Fruit fly (Drosophila melanogaster) whole organism, embryonic: Measurements from ENCODE around the gene CG13862.
A peak's percentile ranks its signal among the peaks of the same experiment; 100 is the strongest.

Experiments
- B-H2 ChIP-seq: fragments of 200-800 bp; sonication (Bioruptor generic); optimal IDR thresholded peaks from 2 replicates; lab custom pipeline; 2018; ENCODE audit warnings: missing biosample characterization, mild to moderate bottlenecking, missing genetic modification characterization
- CG10267 ChIP-seq: fragments of 200-800 bp; sonication (Bioruptor generic); optimal IDR thresholded peaks from 2 replicates; lab custom pipeline; 2018; ENCODE audit warnings: missing biosample characterization, mild to moderate bottlenecking, missing genetic modification characterization, moderate library complexity
- CG10565 ChIP-seq: fragments of 200-800 bp; sonication (Bioruptor generic); optimal IDR thresholded peaks from 3 replicates; lab custom pipeline; 2016; ENCODE audit warnings: missing biosample characterization, mild to moderate bottlenecking, missing genetic modification characterization
- CG13894 ChIP-seq: fragments of 200-800 bp; sonication (Bioruptor generic); optimal IDR thresholded peaks from 3 replicates; lab custom pipeline; 2018; ENCODE audit warnings: missing biosample characterization, mild to moderate bottlenecking, missing genetic modification characterization, moderate library complexity
- CG14050 ChIP-seq: fragments of 200-800 bp; sonication (Bioruptor generic); IDR thresholded peaks from 3 replicates; pipeline ENCODE4 v1.3.6; 2022; ENCODE audit warnings: missing biosample characterization, missing genetic modification characterization
- CG14710 ChIP-seq: fragments of 200-800 bp; sonication (Bioruptor generic); optimal IDR thresholded peaks from 3 replicates; lab custom pipeline; 2019; ENCODE audit warnings: missing biosample characterization, mild to moderate bottlenecking, missing genetic modification characterization, moderate library complexity
- CG14965 ChIP-seq: fragments of 200-800 bp; sonication (Bioruptor generic); optimal IDR thresholded peaks from 2 replicates; lab custom pipeline; 2016; ENCODE audit warnings: missing biosample characterization, missing genetic modification characterization, borderline replicate concordance
- CG15073 ChIP-seq: fragments of 200-800 bp; sonication (Bioruptor generic); optimal IDR thresholded peaks from 2 replicates; lab custom pipeline; 2016; ENCODE audit warnings: missing biosample characterization, missing genetic modification characterization
- CG16779 ChIP-seq: fragments of 200-800 bp; sonication (Bioruptor generic); IDR thresholded peaks from 2 replicates; pipeline ENCODE4 v1.3.6; 2022; ENCODE audit warnings: missing biosample characterization, missing genetic modification characterization
- CG17361 ChIP-seq: fragments of 200-800 bp; sonication (Bioruptor generic); IDR thresholded peaks from 3 replicates; pipeline ENCODE4 v1.3.6; 2022; ENCODE audit warnings: missing biosample characterization, missing genetic modification characterization
- CG17568 ChIP-seq: fragments of 200-800 bp; sonication (Bioruptor generic); optimal IDR thresholded peaks from 2 replicates; lab custom pipeline; 2018; ENCODE audit warnings: missing biosample characterization, mild to moderate bottlenecking, missing genetic modification characterization, moderate library complexity
- CG17802 ChIP-seq: fragments of 200-800 bp; sonication (Bioruptor generic); optimal IDR thresholded peaks from 2 replicates; lab custom pipeline; 2018; ENCODE audit warnings: missing biosample characterization, mild to moderate bottlenecking, missing genetic modification characterization, moderate library complexity
- CG18262 ChIP-seq: fragments of 200-800 bp; optimal IDR thresholded peaks from 3 replicates; lab custom pipeline; 2019; ENCODE audit warnings: missing biosample characterization, mild to moderate bottlenecking, missing genetic modification characterization, moderate library complexity
- CG2712 ChIP-seq: fragments of 200-800 bp; optimal IDR thresholded peaks from 3 replicates; lab custom pipeline; 2019; ENCODE audit warnings: missing biosample characterization, mild to moderate bottlenecking, missing genetic modification characterization, moderate library complexity
- CG31441 ChIP-seq: fragments of 200-800 bp; sonication (Bioruptor generic); IDR thresholded peaks from 2 replicates; pipeline ENCODE4 v1.3.6; 2022; ENCODE audit warnings: missing biosample characterization, missing genetic modification characterization
- CG32532 ChIP-seq: fragments of 200-800 bp; sonication (Bioruptor generic); IDR thresholded peaks from 2 replicates; pipeline ENCODE4 v1.3.6; 2022; ENCODE audit warnings: missing biosample characterization, missing genetic modification characterization
- CG32772 ChIP-seq: fragments of 200-800 bp; sonication (Bioruptor generic); IDR thresholded peaks from 2 replicates; pipeline ENCODE4 v1.3.6; 2022; ENCODE audit warnings: missing biosample characterization, missing genetic modification characterization
- CG34376 ChIP-seq: fragments of 200-800 bp; sonication (Bioruptor generic); optimal IDR thresholded peaks from 2 replicates; lab custom pipeline; 2018; ENCODE audit warnings: missing biosample characterization, mild to moderate bottlenecking, missing genetic modification characterization
- CG6654 ChIP-seq: fragments of 200-800 bp; sonication (Bioruptor generic); optimal IDR thresholded peaks from 2 replicates; lab custom pipeline; 2017; ENCODE audit warnings: missing biosample characterization, mild to moderate bottlenecking, missing genetic modification characterization
- CG8281 ChIP-seq: fragments of 200-800 bp; sonication (Bioruptor generic); optimal IDR thresholded peaks from 2 replicates; lab custom pipeline; 2018; ENCODE audit warnings: missing biosample characterization, mild to moderate bottlenecking, missing genetic modification characterization, moderate library complexity
- CG8924 ChIP-seq: fragments of 200-800 bp; optimal IDR thresholded peaks from 3 replicates; lab custom pipeline; 2019; ENCODE audit warnings: missing biosample characterization, mild to moderate bottlenecking, missing genetic modification characterization, moderate library complexity
- CG9876 ChIP-seq: fragments of 200-800 bp; sonication (Bioruptor generic); optimal IDR thresholded peaks from 2 replicates; lab custom pipeline; 2016; ENCODE audit warnings: missing biosample characterization, missing genetic modification characterization
- CG9932 ChIP-seq: fragments of 200-800 bp; sonication (Bioruptor generic); IDR thresholded peaks from 2 replicates; pipeline ENCODE4 v1.3.6; 2022; ENCODE audit warnings: missing biosample characterization, missing genetic modification characterization
- Camta ChIP-seq: fragments of 200-800 bp; sonication (Bioruptor generic); optimal IDR thresholded peaks from 2 replicates; lab custom pipeline; 2016; ENCODE audit warnings: missing biosample characterization, missing genetic modification characterization
- Dip2 ChIP-seq: fragments of 200-800 bp; sonication (Bioruptor generic); IDR thresholded peaks from 2 replicates; pipeline ENCODE4 v1.3.6; 2022; ENCODE audit warnings: missing biosample characterization, missing genetic modification characterization
- Drgx ChIP-seq: fragments of 200-800 bp; sonication (Bioruptor generic); IDR thresholded peaks from 2 replicates; pipeline ENCODE4 v1.3.6; 2022; ENCODE audit warnings: missing biosample characterization, missing genetic modification characterization
- HHEX ChIP-seq: fragments of 200-800 bp; sonication (Bioruptor generic); optimal IDR thresholded peaks from 3 replicates; lab custom pipeline; 2017; ENCODE audit warnings: missing biosample characterization, mild to moderate bottlenecking, missing genetic modification characterization, missing genetic modification reagents
- Hr3 ChIP-seq: fragments of 200-800 bp; sonication (Bioruptor generic); optimal IDR thresholded peaks from 3 replicates; lab custom pipeline; 2016; ENCODE audit warnings: missing biosample characterization, missing genetic modification characterization
- Hsf ChIP-seq: fragments of 200-800 bp; sonication (Bioruptor generic); optimal IDR thresholded peaks from 3 replicates; lab custom pipeline; 2016; ENCODE audit warnings: missing biosample characterization, missing genetic modification characterization
- Lpt ChIP-seq: fragments of >200 bp; optimal IDR thresholded peaks from 2 replicates; lab custom pipeline; 2018; ENCODE audit warnings: missing biosample characterization, missing genetic modification characterization
- NK7.1 ChIP-seq: fragments of 200-800 bp; sonication (Bioruptor generic); optimal IDR thresholded peaks from 3 replicates; lab custom pipeline; 2016; ENCODE audit warnings: missing biosample characterization, missing genetic modification characterization
- Poxn ChIP-seq: fragments of 200-800 bp; sonication (Bioruptor generic); IDR thresholded peaks from 2 replicates; pipeline ENCODE4 v1.3.6; 2022; ENCODE audit warnings: missing biosample characterization, missing genetic modification characterization
- Tbp ChIP-seq: fragments of >200 bp; optimal IDR thresholded peaks from 2 replicates; lab custom pipeline; 2018; ENCODE audit warnings: missing biosample characterization, missing genetic modification characterization
- Trl ChIP-seq, 3 experiments: fragments of >200 bp in 2 of 3; fragments of 200-800 bp in 1 of 3; sonication (Bioruptor generic) in 1 of 3; optimal IDR thresholded peaks; 2 replicates in 1 of 3; 3 replicates in 2 of 3; lab custom pipeline; 2016 to 2017; ENCODE audit warnings: missing biosample characterization in 1 of 3, missing genetic modification characterization in 1 of 3
- YL-1 ChIP-seq: fragments of 200-800 bp; sonication (Bioruptor generic); optimal IDR thresholded peaks from 3 replicates; lab custom pipeline; 2017; ENCODE audit warnings: missing biosample characterization, mild to moderate bottlenecking, missing genetic modification characterization
- ab ChIP-seq: fragments of 200-800 bp; sonication (Bioruptor generic); optimal IDR thresholded peaks from 2 replicates; lab custom pipeline; 2016; ENCODE audit warnings: missing biosample characterization, missing genetic modification characterization
- fd102C ChIP-seq: fragments of 200-800 bp; sonication (Bioruptor generic); optimal IDR thresholded peaks from 2 replicates; lab custom pipeline; 2018; ENCODE audit warnings: missing biosample characterization, mild to moderate bottlenecking, missing genetic modification characterization, moderate library complexity
- gsb-n ChIP-seq: fragments of 200-800 bp; sonication (Bioruptor generic); optimal IDR thresholded peaks from 3 replicates; lab custom pipeline; 2018; ENCODE audit warnings: missing biosample characterization, mild to moderate bottlenecking, missing genetic modification characterization
- kah ChIP-seq: fragments of 200-800 bp; sonication (Bioruptor generic); optimal IDR thresholded peaks from 2 replicates; lab custom pipeline; 2018; ENCODE audit warnings: missing biosample characterization, mild to moderate bottlenecking, missing genetic modification characterization
- maf-S ChIP-seq: fragments of 200-800 bp; sonication (Bioruptor generic); optimal IDR thresholded peaks from 2 replicates; lab custom pipeline; 2016; ENCODE audit warnings: missing biosample characterization, missing genetic modification characterization
- nerfin-1 ChIP-seq: fragments of 200-800 bp; sonication (Bioruptor generic); optimal IDR thresholded peaks from 3 replicates; lab custom pipeline; 2019; ENCODE audit warnings: missing biosample characterization, mild to moderate bottlenecking, missing genetic modification characterization, moderate library complexity
- oc ChIP-seq: fragments of 200-800 bp; sonication (Bioruptor generic); optimal IDR thresholded peaks from 2 replicates; lab custom pipeline; 2018; ENCODE audit warnings: missing biosample characterization, mild to moderate bottlenecking, missing genetic modification characterization, moderate library complexity
- pnt ChIP-seq: fragments of 200-800 bp; sonication (Bioruptor generic); optimal IDR thresholded peaks from 3 replicates; lab custom pipeline; 2016; ENCODE audit warnings: missing biosample characterization, missing genetic modification characterization
- sc ChIP-seq, 3 experiments: fragments of >200 bp in 2 of 3; fragments of 200-800 bp in 1 of 3; sonication (Bioruptor generic) in 1 of 3; optimal IDR thresholded peaks; 2 replicates in 2 of 3; 3 replicates in 1 of 3; lab custom pipeline; 2017; ENCODE audit warnings: mild to moderate bottlenecking in 1 of 3, missing biosample characterization in 1 of 3, missing genetic modification characterization in 1 of 3, missing genetic modification reagents in 1 of 3
- sna ChIP-seq: fragments of 200-800 bp; sonication (Bioruptor generic); IDR thresholded peaks from 2 replicates; pipeline ENCODE4 v1.3.6; 2022; ENCODE audit warnings: missing biosample characterization, missing genetic modification characterization; ENCODE audit not compliant: partially characterized antibody
- ttk ChIP-seq: fragments of 200-800 bp; sonication (Bioruptor generic); IDR thresholded peaks from 2 replicates; pipeline ENCODE4 v2.1.2; 2022; ENCODE audit warnings: missing biosample characterization, missing genetic modification characterization
- zfh1 ChIP-seq: fragments of 200-800 bp; sonication (Bioruptor generic); IDR thresholded peaks from 3 replicates; pipeline ENCODE4 v1.3.6; 2022; ENCODE audit warnings: missing biosample characterization, missing genetic modification characterization

Gene CG13862

DNA sequence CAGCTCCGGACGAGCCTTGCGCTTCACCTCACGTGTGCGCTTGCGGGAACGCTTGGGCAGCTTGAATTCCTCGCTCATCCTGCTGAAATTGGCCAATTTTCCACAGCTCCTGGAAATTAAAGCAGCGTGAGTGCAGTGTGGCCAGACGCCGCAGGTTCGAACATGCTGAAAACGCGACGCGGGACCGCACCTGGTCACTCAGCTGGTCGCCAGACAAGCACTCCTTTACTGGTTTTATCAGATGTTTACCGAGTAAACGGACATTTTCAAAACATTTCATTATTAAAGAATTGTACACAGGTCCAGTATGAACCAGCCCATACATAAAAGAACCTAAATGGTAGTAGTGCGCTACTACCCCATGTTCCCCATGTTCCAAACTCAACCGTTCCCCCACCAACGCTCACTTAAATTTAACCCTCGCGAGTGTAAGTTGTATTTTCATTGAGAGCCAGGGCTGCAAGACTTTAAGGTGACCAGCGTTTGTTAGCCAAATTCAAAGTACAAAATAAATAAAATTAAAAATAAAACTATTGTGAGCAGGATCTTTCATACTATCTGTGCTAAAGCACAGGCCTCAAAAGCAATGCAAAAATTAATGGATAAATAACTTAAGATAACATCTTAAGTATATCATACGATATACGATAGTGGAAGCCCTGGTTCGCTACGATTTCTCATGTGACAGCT lies 30.6 kb downstream of the CG13862 start, which contains the start of the genes JMJD6, CG7071 and Muted (continued):
- TF ChIP-seq Dip2 (GFP tag; lab: Robert Waterston, UW) (peak; percentile 40; the same call in 1 of the 2 replicates), kah (GFP tag; lab: Kevin White, UChicago) (peak; percentile 59), CG31441 (GFP tag; lab: Robert Waterston, UW) (peak; percentile 87), CG14050 (GFP tag; lab: Robert Waterston, UW) (peak; percentile 85), CG9932 (GFP tag; lab: Robert Waterston, UW) (peak; percentile 98), CG14965 (GFP tag; lab: Kevin White, UChicago) (no peak), sc (optimal IDR thresholded peaks at IDR 0.05; lab: Kevin White, UChicago) (no peak), sc (GFP tag; optimal IDR thresholded peaks at IDR 0.05; lab: Kevin White, UChicago) (peak; percentile 83), CG15073 (no peak), zfh1 (GFP tag; lab: Robert Waterston, UW) (peak; percentile 95), fd102C (GFP tag; lab: Kevin White, UChicago) (peak; percentile 45), NK7.1 (no peak), Poxn (GFP tag; lab: Robert Waterston, UW) (peak; percentile 76), CG10565 (GFP tag; lab: Kevin White, UChicago) (peak; percentile 55), Trl (optimal IDR thresholded peaks at IDR 0.05; lab: Kevin White, UChicago) (peak in 1 of 2 experiments; percentile 20), Trl (GFP tag; optimal IDR thresholded peaks at IDR 0.05; lab: Kevin White, UChicago) (peak; percentile 90), Camta (GFP tag; lab: Kevin White, UChicago) (peak; percentile 88), CG32532 (GFP tag; lab: Robert Waterston, UW) (peak; percentile 94), CG18262 (tag; lab: Kevin White, UChicago) (peak; percentile 76), maf-S (GFP tag; lab: Kevin White, UChicago) (peak; percentile 83), CG32772 (GFP tag; lab: Robert Waterston, UW) (peak; percentile 86), Hsf (GFP tag; lab: Kevin White, UChicago) (peak; percentile 95), CG16779 (peak; percentile 79), Hr3 (peak; percentile 92), CG17802 (peak; percentile 76), CG34376 (GFP tag; lab: Kevin White, UChicago) (peak; percentile 93), ab (peak; percentile 70), CG13894 (peak; percentile 94), CG8281 (tag; lab: Kevin White, UChicago) (peak; percentile 63), nerfin-1 (tag; lab: Kevin White, UChicago) (peak; percentile 88), oc (peak; percentile 81), CG9876 (GFP tag; lab: Kevin White, UChicago) (peak; percentile 63), CG10267 (peak; percentile 86), ttk (GFP tag; lab: Robert Waterston, UW) (peak; percentile 91), Lpt (GFP tag; lab: Kevin White, UChicago) (no peak), YL-1 (GFP tag; lab: Kevin White, UChicago) (peak; percentile 96), Drgx (GFP tag; lab: Robert Waterston, UW) (peak; percentile 85), gsb-n (peak; percentile 73), Tbp (GFP tag; lab: Kevin White, UChicago) (peak; percentile 42), CG8924 (tag; lab: Kevin White, UChicago) (peak; percentile 82), CG14710 (tag; lab: Kevin White, UChicago) (peak; percentile 94), HHEX (GFP tag; lab: Kevin White, UChicago) (peak; percentile 87), CG2712 (tag; lab: Kevin White, UChicago) (peak; percentile 87), CG17568 (GFP tag; lab: Kevin White, UChicago) (peak; percentile 86), CG6654 (GFP tag; lab: Kevin White, UChicago) (peak; percentile 64), B-H2 (GFP tag; lab: Kevin White, UChicago) (peak; percentile 97), sna (peak; percentile 91), CG17361 (peak; percentile 91), pnt (GFP tag; lab: Kevin White, UChicago) (peak; percentile 89)
